Fruit fly (Drosophila melanogaster): ENCODE results near the gene B52.

dm6 chr3R:13647734-13648541 lies 13.2 kb upstream of the B52 start:
- no peak for TF ChIP-seq h (optimal IDR thresholded peaks at IDR 0.05)
- TF ChIP-seq psq (optimal IDR thresholded peaks at IDR 0.05), result no peak
- TF ChIP-seq Myc (optimal IDR thresholded peaks at IDR 0.05), result no peak
- TF ChIP-seq Sin3A (optimal IDR thresholded peaks at IDR 0.05), result no peak
- no peak for TF ChIP-seq ttk (optimal IDR thresholded peaks at IDR 0.05)
